Fruit fly (Drosophila melanogaster): ENCODE results near the gene CG43115.

The CG43115 gene

dm6 chrX:6031692-6032091 lies 34.5 kb downstream of the CG43115 start (continued):
- TF ChIP-seq Opbp (GFP tag; IDR thresholded peaks at IDR 0.05; ENCODE audit: partially characterized antibody) (no peak), pnt (GFP tag; optimal IDR thresholded peaks at IDR 0.05) (peak; percentile 85), CG12744 (GFP tag; optimal IDR thresholded peaks at IDR 0.05) (peak; percentile 17), CG1024 (GFP tag; IDR thresholded peaks at IDR 0.05) (peak; percentile 64), CG13894 (tag; optimal IDR thresholded peaks at IDR 0.05) (peak; percentile 15), CG12071 (GFP tag; optimal IDR thresholded peaks at IDR 0.05) (peak; percentile 64), CG3163 (GFP tag; optimal IDR thresholded peaks at IDR 0.05) (peak; percentile 47), pan (optimal IDR thresholded peaks at IDR 0.05) (no peak), pan (GFP tag; optimal IDR thresholded peaks at IDR 0.05 in 1 of 2, IDR thresholded peaks at IDR 0.05 in 1 of 2) (peak in 1 of 2 experiments; percentile 82), HLH54F (GFP tag; optimal IDR thresholded peaks at IDR 0.05) (peak; percentile 57), gcm (GFP tag; optimal IDR thresholded peaks at IDR 0.05) (peak; percentile 76), chif (GFP tag; optimal IDR thresholded peaks at IDR 0.05) (peak; percentile 68 to 88), Elba2 (GFP tag; optimal IDR thresholded peaks at IDR 0.05) (no peak), tna (GFP tag; IDR thresholded peaks at IDR 0.05; ENCODE audit: partially characterized antibody) (no peak), CG8290 (GFP tag; optimal IDR thresholded peaks at IDR 0.05) (peak; percentile 60), CG8290 (tag; optimal IDR thresholded peaks at IDR 0.05) (peak in 1 of 2 experiments; percentile 74), dimm (GFP tag; IDR thresholded peaks at IDR 0.05) (peak; percentile 50; the same call in 1 of the 2 replicates), Ptx1 (GFP tag; IDR thresholded peaks at IDR 0.05) (peak; percentile 80), mirr (GFP tag; optimal IDR thresholded peaks at IDR 0.05) (peak; percentile 9), HLHmδ (GFP tag; optimal IDR thresholded peaks at IDR 0.05) (no peak), CG2202 (tag; optimal IDR thresholded peaks at IDR 0.05) (peak; percentile 64), toy (GFP tag; IDR thresholded peaks at IDR 0.05) (no peak), jing (GFP tag; optimal IDR thresholded peaks at IDR 0.05) (peak; percentile 72), Xbp1 (GFP tag; optimal IDR thresholded peaks at IDR 0.05) (peak; percentile 77), dm (GFP tag; optimal IDR thresholded peaks at IDR 0.05) (peak; percentile 53), gt (GFP tag; IDR thresholded peaks at IDR 0.05) (0 out of 2 replicates have a peak, but pooled peaks have one; percentile 25), CHES-1-like (GFP tag; optimal IDR thresholded peaks at IDR 0.05) (peak; percentile 63), CG16779 (GFP tag; IDR thresholded peaks at IDR 0.05) (no peak), CG15269 (tag; optimal IDR thresholded peaks at IDR 0.05) (peak; percentile 76), CG7839 (tag; optimal IDR thresholded peaks at IDR 0.05) (peak; percentile 85), CG15601 (tag; optimal IDR thresholded peaks at IDR 0.05) (peak; percentile 79), CG9609 (GFP tag; optimal IDR thresholded peaks at IDR 0.05) (peak; percentile 71), trh (GFP tag; optimal IDR thresholded peaks at IDR 0.05) (peak; percentile 50), sens-2 (GFP tag; IDR thresholded peaks at IDR 0.05) (peak; percentile 67), Ada2b (GFP tag; IDR thresholded peaks at IDR 0.05) (peak; percentile 70), CG30403 (GFP tag; optimal IDR thresholded peaks at IDR 0.05) (peak; percentile 81), CG12299 (tag; optimal IDR thresholded peaks at IDR 0.05) (peak; percentile 74), CG2889 (GFP tag; IDR thresholded peaks at IDR 0.05) (0 out of 3 replicates have a peak, but pooled peaks have one; percentile 39), tgo (GFP tag; IDR thresholded peaks at IDR 0.05) (peak; percentile 72), caup (GFP tag; optimal IDR thresholded peaks at IDR 0.05; ENCODE audit: severe bottlenecking) (peak; percentile 75), CG15073 (GFP tag; optimal IDR thresholded peaks at IDR 0.05) (peak; percentile 19), slp2 (GFP tag; optimal IDR thresholded peaks at IDR 0.05) (peak; percentile 46), h (optimal IDR thresholded peaks at IDR 0.05) (no peak), CG14441 (GFP tag; IDR thresholded peaks at IDR 0.05) (peak; percentile 72), sqz (GFP tag; optimal IDR thresholded peaks at IDR 0.05) (peak; percentile 47), unc-4 (GFP tag; IDR thresholded peaks at IDR 0.05; ENCODE audit: partially characterized antibody) (no peak), prd (optimal IDR thresholded peaks at IDR 0.05) (no peak), prd (GFP tag; IDR thresholded peaks at IDR 0.05) (peak; percentile 89), Kr (GFP tag; optimal IDR thresholded peaks at IDR 0.05) (no peak), ase (GFP tag; IDR thresholded peaks at IDR 0.05) (peak; percentile 51; the same call in 1 of the 3 replicates), vvl (GFP tag; IDR thresholded peaks at IDR 0.05) (peak; percentile 84), tup (GFP tag; optimal IDR thresholded peaks at IDR 0.05) (no peak)

All from whole organism, embryonic.